Fruit fly (Drosophila melanogaster): ENCODE results near the gene TBC1D5.

Gene TBC1D5

dm6 chr3R:13309133-13309711, 37.4 kb upstream of the TBC1D5 start (continued):
- TF ChIP-seq Ravus (GFP tag; IDR thresholded peaks at IDR 0.05) = no peak
- TF ChIP-seq C15 (GFP tag; IDR thresholded peaks at IDR 0.05) = no peak
- no peak for TF ChIP-seq sna (GFP tag; IDR thresholded peaks at IDR 0.05; ENCODE audit: partially characterized antibody)
- no peak for TF ChIP-seq luna (GFP tag; optimal IDR thresholded peaks at IDR 0.05)
- TF ChIP-seq CG12236 (GFP tag; optimal IDR thresholded peaks at IDR 0.05) = no peak
- TF ChIP-seq Ets97D (GFP tag; optimal IDR thresholded peaks at IDR 0.05) = peak; percentile 68
- TF ChIP-seq hbn (GFP tag; IDR thresholded peaks at IDR 0.05; ENCODE audit: partially characterized antibody) = no peak
- TF ChIP-seq CG4617 (GFP tag; optimal IDR thresholded peaks at IDR 0.05; ENCODE audit: borderline replicate concordance) = peak; percentile 82
- peak; percentile 45 for TF ChIP-seq trem (tag; optimal IDR thresholded peaks at IDR 0.05)
- TF ChIP-seq CG16813 (GFP tag; IDR thresholded peaks at IDR 0.05; ENCODE audit: partially characterized antibody) = peak; percentile 29; the same call in 1 of the 3 replicates
- TF ChIP-seq pfk (GFP tag; optimal IDR thresholded peaks at IDR 0.05) = no peak
- peak; percentile 19 for TF ChIP-seq grn (GFP tag; optimal IDR thresholded peaks at IDR 0.05)
- TF ChIP-seq shn (GFP tag; optimal IDR thresholded peaks at IDR 0.05) = no peak
- TF ChIP-seq H15 (GFP tag; IDR thresholded peaks at IDR 0.05) = no peak
- TF ChIP-seq CG11398 (GFP tag; optimal IDR thresholded peaks at IDR 0.05) = no peak
- no peak for TF ChIP-seq hb (GFP tag; IDR thresholded peaks at IDR 0.05; ENCODE audit: partially characterized antibody)
- no peak for TF ChIP-seq nau (GFP tag; optimal IDR thresholded peaks at IDR 0.05)
- no peak for TF ChIP-seq CG14014 (GFP tag; IDR thresholded peaks at IDR 0.05)
- TF ChIP-seq CG7928 (GFP tag; optimal IDR thresholded peaks at IDR 0.05) = peak; percentile 2
- TF ChIP-seq sqz (GFP tag; optimal IDR thresholded peaks at IDR 0.05) = no peak
- peak; percentile 11 for TF ChIP-seq CG18011 (GFP tag; optimal IDR thresholded peaks at IDR 0.05)
- no peak for TF ChIP-seq CG12769 (tag; optimal IDR thresholded peaks at IDR 0.05)
- peak; percentile 79 for TF ChIP-seq CG9797 (GFP tag; optimal IDR thresholded peaks at IDR 0.05)
- TF ChIP-seq cwo (GFP tag; optimal IDR thresholded peaks at IDR 0.05) = no peak
- TF ChIP-seq Vsx1 (GFP tag; optimal IDR thresholded peaks at IDR 0.05) = no peak
- no peak for TF ChIP-seq CTCF (GFP tag; optimal IDR thresholded peaks at IDR 0.05)
- TF ChIP-seq CG14050 (GFP tag; IDR thresholded peaks at IDR 0.05) = no peak
- TF ChIP-seq CG15514 (GFP tag; optimal IDR thresholded peaks at IDR 0.05) = peak; percentile 51
- TF ChIP-seq HmgZ (tag; optimal IDR thresholded peaks at IDR 0.05) = peak; percentile 65
- TF ChIP-seq CG9932 (GFP tag; IDR thresholded peaks at IDR 0.05) = no peak
- no peak for TF ChIP-seq maf-S (GFP tag; optimal IDR thresholded peaks at IDR 0.05)
- no peak for TF ChIP-seq Hsf (GFP tag; optimal IDR thresholded peaks at IDR 0.05)
- TF ChIP-seq Drgx (GFP tag; IDR thresholded peaks at IDR 0.05) = no peak
- TF ChIP-seq HLH4C (GFP tag; IDR thresholded peaks at IDR 0.05; ENCODE audit: partially characterized antibody) = no peak
- no peak for TF ChIP-seq NC2β (GFP tag; optimal IDR thresholded peaks at IDR 0.05)
- TF ChIP-seq Med (GFP tag) = peak; percentile 55
- no peak for TF ChIP-seq Hey (tag; optimal IDR thresholded peaks at IDR 0.05)
- no peak for TF ChIP-seq gem (tag; optimal IDR thresholded peaks at IDR 0.05)
- no peak for TF ChIP-seq CG15479 (GFP tag; optimal IDR thresholded peaks at IDR 0.05)
- TF ChIP-seq PHDP (tag; optimal IDR thresholded peaks at IDR 0.05) = no peak
- TF ChIP-seq corto (GFP tag; optimal IDR thresholded peaks at IDR 0.05) = no peak
- TF ChIP-seq CG16815 (GFP tag; optimal IDR thresholded peaks at IDR 0.05) = no peak
- peak; percentile 3 for TF ChIP-seq oc (tag; optimal IDR thresholded peaks at IDR 0.05)
- TF ChIP-seq Hr78 (GFP tag; optimal IDR thresholded peaks at IDR 0.05) = no peak
- TF ChIP-seq vnd (GFP tag; IDR thresholded peaks at IDR 0.05; ENCODE audit: partially characterized antibody) = 0 out of 3 replicates have a peak, but pooled peaks have one; percentile 35
- no peak for TF ChIP-seq CG3065 (GFP tag; optimal IDR thresholded peaks at IDR 0.05)
- no peak for TF ChIP-seq pnt (GFP tag; optimal IDR thresholded peaks at IDR 0.05)
- TF ChIP-seq exex (tag; optimal IDR thresholded peaks at IDR 0.05) = peak; percentile 22
- peak; percentile 62 for TF ChIP-seq Sry-δ (GFP tag; optimal IDR thresholded peaks at IDR 0.05)
- TF ChIP-seq E2f2 (GFP tag; IDR thresholded peaks at IDR 0.05) = peak; percentile 96

All from whole organism, embryonic.